Fruit fly (Drosophila melanogaster): ENCODE results near the gene prtp.

Gene prtp

dm6 chrX:11683480-11683879, 33.1 kb upstream of the prtp start:
- TF ChIP-seq Mnt (GFP tag; optimal IDR thresholded peaks at IDR 0.05) (peak; percentile 62), toe (GFP tag; optimal IDR thresholded peaks at IDR 0.05) (no peak), ovo (GFP tag; optimal IDR thresholded peaks at IDR 0.05) (peak; percentile 37), cnc (optimal IDR thresholded peaks at IDR 0.05) (no peak), cic (GFP tag; optimal IDR thresholded peaks at IDR 0.05) (peak; percentile 75), CG12768 (GFP tag; optimal IDR thresholded peaks at IDR 0.05) (peak; percentile 2), Hr96 (GFP tag; optimal IDR thresholded peaks at IDR 0.05) (peak; percentile 5), pad (GFP tag; optimal IDR thresholded peaks at IDR 0.05) (peak; percentile 6), bab1 (GFP tag; optimal IDR thresholded peaks at IDR 0.05) (peak; percentile 50), kay (GFP tag; ENCODE audit: borderline replicate concordance) (no peak), tj (GFP tag; optimal IDR thresholded peaks at IDR 0.05) (peak; percentile 29), CG7101 (tag; optimal IDR thresholded peaks at IDR 0.05) (peak; percentile 27)

DNA sequence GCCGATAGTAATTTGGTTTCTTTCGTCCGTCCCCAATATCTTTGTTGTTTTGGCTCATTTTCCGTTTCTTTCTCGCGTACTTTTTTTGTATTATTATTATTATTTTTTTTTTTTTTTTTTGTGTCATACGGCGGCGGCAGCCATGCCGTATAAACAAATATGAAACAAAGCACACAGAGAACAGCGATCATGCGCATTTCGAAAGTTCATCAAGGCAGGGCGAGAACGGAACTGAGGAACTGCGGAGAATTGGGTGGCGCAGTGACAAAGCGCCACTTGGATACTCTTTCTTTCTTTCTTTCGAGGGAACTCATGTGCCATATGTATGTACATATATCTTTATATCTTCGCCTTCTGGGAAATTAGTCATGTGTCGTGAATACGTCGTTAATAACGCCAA, 32.1 kb upstream of the prtp start:
- TF ChIP-seq CG7101 (tag; optimal IDR thresholded peaks at IDR 0.05) (no peak), CG1620 (GFP tag; optimal IDR thresholded peaks at IDR 0.05) (no peak), toe (GFP tag; optimal IDR thresholded peaks at IDR 0.05) (no peak), cnc (optimal IDR thresholded peaks at IDR 0.05) (no peak), Clk (GFP tag; optimal IDR thresholded peaks at IDR 0.05) (no peak), bab1 (GFP tag; optimal IDR thresholded peaks at IDR 0.05) (peak; percentile 44), CG7045 (GFP tag; optimal IDR thresholded peaks at IDR 0.05) (no peak), CG11617 (GFP tag; optimal IDR thresholded peaks at IDR 0.05) (peak; percentile 19), kay (GFP tag; ENCODE audit: borderline replicate concordance) (peak; percentile 55), CG5204 (GFP tag; optimal IDR thresholded peaks at IDR 0.05) (no peak), ovo (GFP tag; optimal IDR thresholded peaks at IDR 0.05) (peak; percentile 50), Mnt (GFP tag; optimal IDR thresholded peaks at IDR 0.05) (peak; percentile 43), CG33017 (tag; optimal IDR thresholded peaks at IDR 0.05) (no peak), CG12768 (GFP tag; optimal IDR thresholded peaks at IDR 0.05) (no peak), tj (GFP tag; optimal IDR thresholded peaks at IDR 0.05) (peak; percentile 47), cic (GFP tag; optimal IDR thresholded peaks at IDR 0.05) (no peak), CG14711 (tag; optimal IDR thresholded peaks at IDR 0.05) (no peak), pad (GFP tag; optimal IDR thresholded peaks at IDR 0.05) (no peak), Hr96 (GFP tag; optimal IDR thresholded peaks at IDR 0.05) (no peak), Crg-1 (GFP tag; optimal IDR thresholded peaks at IDR 0.05) (peak; percentile 23)

DNA sequence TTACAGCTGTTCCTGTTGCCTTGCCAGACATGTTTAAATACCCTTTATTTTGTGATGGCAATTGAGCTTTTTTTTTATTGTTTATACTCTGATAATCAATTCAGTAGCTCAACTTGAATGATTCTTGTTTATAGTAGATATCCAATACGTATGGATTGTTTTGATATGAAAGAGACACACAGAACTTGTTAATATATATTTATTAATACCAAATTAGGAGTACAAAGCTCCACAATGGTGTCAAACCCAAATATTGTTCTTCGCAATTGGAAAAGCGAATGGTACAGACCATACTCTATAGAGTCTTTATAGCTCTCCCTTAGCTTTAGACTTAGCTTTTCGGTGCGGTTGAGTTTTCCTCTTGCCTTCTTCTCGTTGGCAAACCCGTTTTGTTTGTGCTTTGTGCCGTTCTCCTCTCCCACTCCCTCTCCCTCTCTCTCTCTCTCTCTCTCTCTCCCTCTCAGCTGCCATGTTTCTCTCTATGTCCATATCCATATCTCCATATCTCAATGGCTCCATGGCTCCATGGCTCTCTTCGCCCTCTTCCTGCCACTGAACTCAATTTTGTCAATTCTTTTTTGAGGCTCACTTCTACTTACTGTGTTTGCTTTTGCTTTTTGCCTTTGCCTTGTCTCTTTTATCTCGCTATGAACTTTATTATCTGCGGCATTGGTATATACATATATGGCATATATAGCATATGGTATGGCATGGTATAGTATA, 30.5 kb upstream of the prtp start:
- TF ChIP-seq CG12768 (GFP tag; optimal IDR thresholded peaks at IDR 0.05): peak; percentile 12
- peak; percentile 33 for TF ChIP-seq bab1 (GFP tag; optimal IDR thresholded peaks at IDR 0.05)
- TF ChIP-seq CG1620 (GFP tag; optimal IDR thresholded peaks at IDR 0.05): no peak
- TF ChIP-seq tj (GFP tag; optimal IDR thresholded peaks at IDR 0.05): peak; percentile 45
- peak; percentile 29 for TF ChIP-seq CG7101 (tag; optimal IDR thresholded peaks at IDR 0.05)
- peak; percentile 61 for TF ChIP-seq cic (GFP tag; optimal IDR thresholded peaks at IDR 0.05)
- peak; percentile 37 for TF ChIP-seq CG11617 (GFP tag; optimal IDR thresholded peaks at IDR 0.05)
- TF ChIP-seq toe (GFP tag; optimal IDR thresholded peaks at IDR 0.05): no peak
- TF ChIP-seq CG33017 (tag; optimal IDR thresholded peaks at IDR 0.05): no peak
- peak; percentile 68 for TF ChIP-seq ovo (GFP tag; optimal IDR thresholded peaks at IDR 0.05)
- peak; percentile 49 for TF ChIP-seq pad (GFP tag; optimal IDR thresholded peaks at IDR 0.05)
- no peak for TF ChIP-seq Hr96 (GFP tag; optimal IDR thresholded peaks at IDR 0.05)
- peak; percentile 1 for TF ChIP-seq CG7045 (GFP tag; optimal IDR thresholded peaks at IDR 0.05)
- TF ChIP-seq CG14711 (tag; optimal IDR thresholded peaks at IDR 0.05): peak; percentile 16
- TF ChIP-seq Crg-1 (GFP tag; optimal IDR thresholded peaks at IDR 0.05): peak; percentile 23
- TF ChIP-seq Mnt (GFP tag; optimal IDR thresholded peaks at IDR 0.05): peak; percentile 57
- TF ChIP-seq CG5204 (GFP tag; optimal IDR thresholded peaks at IDR 0.05): no peak
- TF ChIP-seq Clk (GFP tag; optimal IDR thresholded peaks at IDR 0.05): no peak
- no peak for TF ChIP-seq kay (GFP tag; ENCODE audit: borderline replicate concordance)
- no peak for TF ChIP-seq cnc (optimal IDR thresholded peaks at IDR 0.05)

- TF ChIP-seq pad (GFP tag; optimal IDR thresholded peaks at IDR 0.05): no peak
- TF ChIP-seq ovo (GFP tag; optimal IDR thresholded peaks at IDR 0.05): no peak
- no peak for TF ChIP-seq CG12768 (GFP tag; optimal IDR thresholded peaks at IDR 0.05)
- TF ChIP-seq CG33017 (tag; optimal IDR thresholded peaks at IDR 0.05): no peak
- no peak for TF ChIP-seq kay (GFP tag; ENCODE audit: borderline replicate concordance)
- TF ChIP-seq Clk (GFP tag; optimal IDR thresholded peaks at IDR 0.05): no peak
- TF ChIP-seq CG14711 (tag; optimal IDR thresholded peaks at IDR 0.05): no peak
- no peak for TF ChIP-seq toe (GFP tag; optimal IDR thresholded peaks at IDR 0.05)
- TF ChIP-seq CG5204 (GFP tag; optimal IDR thresholded peaks at IDR 0.05): no peak
- no peak for TF ChIP-seq Mnt (GFP tag; optimal IDR thresholded peaks at IDR 0.05)
- no peak for TF ChIP-seq cic (GFP tag; optimal IDR thresholded peaks at IDR 0.05)
- TF ChIP-seq CG1620 (GFP tag; optimal IDR thresholded peaks at IDR 0.05): no peak
- no peak for TF ChIP-seq Hr96 (GFP tag; optimal IDR thresholded peaks at IDR 0.05)
- TF ChIP-seq cnc (optimal IDR thresholded peaks at IDR 0.05): no peak
- no peak for TF ChIP-seq tj (GFP tag; optimal IDR thresholded peaks at IDR 0.05)
- no peak for TF ChIP-seq CG7045 (GFP tag; optimal IDR thresholded peaks at IDR 0.05)
- no peak for TF ChIP-seq Crg-1 (GFP tag; optimal IDR thresholded peaks at IDR 0.05)
- no peak for TF ChIP-seq bab1 (GFP tag; optimal IDR thresholded peaks at IDR 0.05)
- no peak for TF ChIP-seq CG7101 (tag; optimal IDR thresholded peaks at IDR 0.05)
These were observed 29.9 kb upstream of the prtp start for dm6 chrX:11686675-11687074.

dm6 chrX:11687666-11688492, 28.7 kb upstream of the prtp start:
- TF ChIP-seq CG1620 (GFP tag; optimal IDR thresholded peaks at IDR 0.05) (no peak), kay (GFP tag; ENCODE audit: borderline replicate concordance) (peak; percentile 20)
